Fruit fly (Drosophila melanogaster) whole organism, embryonic: ENCODE measurements around the gene CG11596.

Experiments
- CG10979 ChIP-seq: fragments of 200-800 bp; sonication (Bioruptor generic); optimal IDR thresholded peaks from 2 replicates; lab custom pipeline; 2018; ENCODE audit warnings: missing biosample characterization, mild to moderate bottlenecking, missing genetic modification characterization, moderate library complexity
- CG11504 ChIP-seq: fragments of 200-800 bp; sonication (Bioruptor generic); optimal IDR thresholded peaks from 3 replicates; lab custom pipeline; 2019; ENCODE audit warnings: missing biosample characterization, mild to moderate bottlenecking, missing genetic modification characterization, moderate library complexity
- CG12155 ChIP-seq: fragments of 200-800 bp; sonication (Bioruptor generic); optimal IDR thresholded peaks from 3 replicates; lab custom pipeline; 2016; ENCODE audit warnings: missing biosample characterization, missing genetic modification characterization
- CG12391 ChIP-seq: fragments of 200-800 bp; sonication (Bioruptor generic); optimal IDR thresholded peaks from 3 replicates; lab custom pipeline; 2018; ENCODE audit warnings: missing biosample characterization, mild to moderate bottlenecking, missing genetic modification characterization, moderate library complexity
- CG14667 ChIP-seq: fragments of 200-800 bp; sonication (Bioruptor generic); IDR thresholded peaks from 2 replicates; pipeline ENCODE4 v1.3.6; 2022; ENCODE audit warnings: missing biosample characterization, missing genetic modification characterization
- CG14710 ChIP-seq: fragments of 200-800 bp; sonication (Bioruptor generic); optimal IDR thresholded peaks from 3 replicates; lab custom pipeline; 2019; ENCODE audit warnings: missing biosample characterization, mild to moderate bottlenecking, missing genetic modification characterization, moderate library complexity
- CG15269 ChIP-seq: fragments of 200-800 bp; sonication (Bioruptor generic); optimal IDR thresholded peaks from 2 replicates; lab custom pipeline; 2018; ENCODE audit warnings: missing biosample characterization, mild to moderate bottlenecking, missing genetic modification characterization, moderate library complexity
- CG15696 ChIP-seq: fragments of 200-800 bp; sonication (Bioruptor generic); optimal IDR thresholded peaks from 2 replicates; lab custom pipeline; 2019; ENCODE audit warnings: missing biosample characterization, mild to moderate bottlenecking, missing genetic modification characterization, moderate library complexity
- CG17361 ChIP-seq: fragments of 200-800 bp; sonication (Bioruptor generic); IDR thresholded peaks from 3 replicates; pipeline ENCODE4 v1.3.6; 2022; ENCODE audit warnings: missing biosample characterization, missing genetic modification characterization
- CG2116 ChIP-seq: fragments of 200-800 bp; sonication (Bioruptor generic); optimal IDR thresholded peaks from 3 replicates; lab custom pipeline; 2018; ENCODE audit warnings: missing biosample characterization, mild to moderate bottlenecking, missing genetic modification characterization
- CG2889 ChIP-seq: fragments of 200-800 bp; sonication (Bioruptor generic); IDR thresholded peaks from 3 replicates; pipeline ENCODE4 v1.3.6; 2022; ENCODE audit warnings: missing biosample characterization, missing genetic modification characterization
- CG32772 ChIP-seq: fragments of 200-800 bp; sonication (Bioruptor generic); IDR thresholded peaks from 2 replicates; pipeline ENCODE4 v1.3.6; 2022; ENCODE audit warnings: missing biosample characterization, missing genetic modification characterization
- CG6272 ChIP-seq: fragments of 200-800 bp; sonication (Bioruptor generic); IDR thresholded peaks from 2 replicates; pipeline ENCODE4 v1.3.6; 2022; ENCODE audit warnings: missing biosample characterization, missing genetic modification characterization
- CG6791 ChIP-seq: fragments of 200-800 bp; sonication (Bioruptor generic); IDR thresholded peaks from 3 replicates; pipeline ENCODE4 v1.3.6; 2022; ENCODE audit warnings: missing biosample characterization, missing genetic modification characterization; ENCODE audit not compliant: partially characterized antibody
- CG6813 ChIP-seq: fragments of 200-800 bp; sonication (Bioruptor generic); optimal IDR thresholded peaks from 2 replicates; lab custom pipeline; 2017; ENCODE audit warnings: missing biosample characterization, missing genetic modification characterization, mild to moderate bottlenecking, moderate library complexity, missing genetic modification reagents
- CG7556 ChIP-seq: fragments of 200-800 bp; sonication (Bioruptor generic); optimal IDR thresholded peaks from 2 replicates; lab custom pipeline; 2017; ENCODE audit warnings: missing biosample characterization, mild to moderate bottlenecking, missing genetic modification characterization
- CG7786 ChIP-seq: fragments of 200-800 bp; sonication (Bioruptor generic); optimal IDR thresholded peaks from 2 replicates; lab custom pipeline; 2016; ENCODE audit warnings: missing biosample characterization, missing genetic modification characterization
- CG7963 ChIP-seq: fragments of 200-800 bp; sonication (Bioruptor generic); IDR thresholded peaks from 3 replicates; pipeline ENCODE4 v1.3.6; 2022; ENCODE audit warnings: missing biosample characterization, missing genetic modification characterization; ENCODE audit not compliant: partially characterized antibody
- Fer1 ChIP-seq: fragments of 200-800 bp; sonication (Bioruptor generic); optimal IDR thresholded peaks from 2 replicates; lab custom pipeline; 2017; ENCODE audit warnings: missing biosample characterization, mild to moderate bottlenecking, missing genetic modification characterization
- Fer3 ChIP-seq: fragments of 200-800 bp; sonication (Bioruptor generic); optimal IDR thresholded peaks from 2 replicates; lab custom pipeline; 2018; ENCODE audit warnings: missing biosample characterization, mild to moderate bottlenecking, missing genetic modification characterization, moderate library complexity
- HHEX ChIP-seq: fragments of 200-800 bp; sonication (Bioruptor generic); optimal IDR thresholded peaks from 3 replicates; lab custom pipeline; 2017; ENCODE audit warnings: missing biosample characterization, mild to moderate bottlenecking, missing genetic modification characterization, missing genetic modification reagents
- Lhr ChIP-seq: fragments of 200-800 bp; sonication (Bioruptor generic); optimal IDR thresholded peaks from 3 replicates; lab custom pipeline; 2017; ENCODE audit warnings: mild to moderate bottlenecking, missing biosample characterization, missing genetic modification reagents, missing genetic modification characterization
- Neu2 ChIP-seq: fragments of 200-800 bp; sonication (Bioruptor generic); optimal IDR thresholded peaks from 3 replicates; lab custom pipeline; 2016; ENCODE audit warnings: missing biosample characterization, missing genetic modification characterization, borderline replicate concordance
- Nf-YC ChIP-seq: fragments of 200-800 bp; optimal IDR thresholded peaks from 3 replicates; lab custom pipeline; 2019; ENCODE audit warnings: missing biosample characterization, mild to moderate bottlenecking, missing genetic modification characterization, moderate library complexity
- Opbp ChIP-seq: fragments of 200-800 bp; sonication (Bioruptor generic); IDR thresholded peaks from 3 replicates; pipeline ENCODE4 v1.3.6; 2022; ENCODE audit warnings: missing biosample characterization, missing genetic modification characterization; ENCODE audit not compliant: partially characterized antibody
- Scr ChIP-seq: fragments of 200-800 bp; sonication (Bioruptor generic); IDR thresholded peaks from 2 replicates; pipeline ENCODE4 v1.3.6; 2022; ENCODE audit warnings: missing biosample characterization, missing genetic modification characterization; ENCODE audit not compliant: partially characterized antibody
- Sin3A ChIP-seq: fragments of >200 bp; optimal IDR thresholded peaks from 2 replicates; lab custom pipeline; 2018
- Xbp1 ChIP-seq: fragments of 200-800 bp; sonication (Bioruptor generic); optimal IDR thresholded peaks from 3 replicates; lab custom pipeline; 2016; ENCODE audit warnings: missing biosample characterization, mild to moderate bottlenecking, missing genetic modification characterization
- ato ChIP-seq: fragments of 200-800 bp; sonication (Bioruptor generic); IDR thresholded peaks from 2 replicates; pipeline ENCODE4 v1.3.6; 2022; ENCODE audit warnings: missing biosample characterization, missing genetic modification characterization; ENCODE audit not compliant: partially characterized antibody
- bbx ChIP-seq: fragments of 200-800 bp; sonication (Bioruptor generic); IDR thresholded peaks from 2 replicates; pipeline ENCODE4 v1.3.6; 2022; ENCODE audit warnings: missing biosample characterization, missing genetic modification characterization; ENCODE audit not compliant: partially characterized antibody
- bigmax ChIP-seq: fragments of 200-800 bp; sonication (Bioruptor generic); optimal IDR thresholded peaks from 2 replicates; lab custom pipeline; 2018; ENCODE audit warnings: missing biosample characterization, mild to moderate bottlenecking, missing genetic modification characterization
- ci ChIP-seq: fragments of 200-800 bp; sonication (Bioruptor generic); IDR thresholded peaks from 3 replicates; pipeline ENCODE4 v1.3.6; 2022; ENCODE audit warnings: missing biosample characterization, missing genetic modification characterization
- dpn ChIP-seq, 2 experiments: fragments of 200-800 bp; sonication (Bioruptor generic); optimal IDR thresholded peaks; 3 replicates each; lab custom pipeline; 2016; ENCODE audit warnings: missing biosample characterization in 2 of 2, missing genetic modification characterization in 2 of 2
- gce ChIP-seq: fragments of 200-800 bp; sonication (Bioruptor generic); IDR thresholded peaks from 3 replicates; pipeline ENCODE4 v1.3.6; 2022; ENCODE audit warnings: missing biosample characterization, missing genetic modification characterization
- lov ChIP-seq, 2 experiments: fragments of 200-800 bp in 1 of 2; fragments of >200 bp in 1 of 2; sonication (Bioruptor generic) in 1 of 2; IDR thresholded peaks in 1 of 2; optimal IDR thresholded peaks in 1 of 2; 2 replicates in 1 of 2; 3 replicates in 1 of 2; pipeline versions ENCODE4 v1.3.6 to Lab custom; 2017 to 2022; ENCODE audit warnings: missing biosample characterization in 1 of 2, missing genetic modification characterization in 1 of 2
- mirr ChIP-seq: fragments of 200-800 bp; sonication (Bioruptor generic); optimal IDR thresholded peaks from 3 replicates; lab custom pipeline; 2018; ENCODE audit warnings: missing biosample characterization, mild to moderate bottlenecking, missing genetic modification characterization
- nau ChIP-seq: fragments of 200-800 bp; sonication (Bioruptor generic); optimal IDR thresholded peaks from 3 replicates; lab custom pipeline; 2017; ENCODE audit warnings: missing biosample characterization, mild to moderate bottlenecking, missing genetic modification characterization, missing genetic modification reagents
- nerfin-1 ChIP-seq: fragments of 200-800 bp; sonication (Bioruptor generic); optimal IDR thresholded peaks from 3 replicates; lab custom pipeline; 2019; ENCODE audit warnings: missing biosample characterization, mild to moderate bottlenecking, missing genetic modification characterization, moderate library complexity
- nmo ChIP-seq: fragments of 200-800 bp; sonication (Bioruptor generic); optimal IDR thresholded peaks from 2 replicates; lab custom pipeline; 2018; ENCODE audit warnings: missing biosample characterization, mild to moderate bottlenecking, missing genetic modification characterization, moderate library complexity
- phol ChIP-seq: fragments of 200-800 bp; sonication (Bioruptor generic); optimal IDR thresholded peaks from 3 replicates; lab custom pipeline; 2018; ENCODE audit warnings: missing biosample characterization, mild to moderate bottlenecking, missing genetic modification characterization, moderate library complexity
- pzg ChIP-seq: fragments of 200-800 bp; sonication (Bioruptor generic); optimal IDR thresholded peaks from 3 replicates; lab custom pipeline; 2018; ENCODE audit warnings: missing biosample characterization, mild to moderate bottlenecking, missing genetic modification characterization, moderate library complexity
- repo ChIP-seq: fragments of 200-800 bp; sonication (Bioruptor generic); optimal IDR thresholded peaks from 2 replicates; lab custom pipeline; 2016; ENCODE audit warnings: missing biosample characterization, missing genetic modification characterization
- shn ChIP-seq: fragments of 200-800 bp; sonication (Bioruptor generic); optimal IDR thresholded peaks from 3 replicates; lab custom pipeline; 2016; ENCODE audit warnings: missing biosample characterization, missing genetic modification characterization
- sim ChIP-seq: fragments of 200-800 bp; sonication (Bioruptor generic); IDR thresholded peaks from 2 replicates; pipeline ENCODE4 v1.3.6; 2022; ENCODE audit warnings: missing biosample characterization, missing genetic modification characterization
- ssp ChIP-seq: fragments of 200-800 bp; sonication (Bioruptor generic); IDR thresholded peaks from 2 replicates; pipeline ENCODE4 v1.3.6; 2022; ENCODE audit warnings: missing biosample characterization, missing genetic modification characterization
- stc ChIP-seq: fragments of 200-800 bp; sonication (Bioruptor generic); IDR thresholded peaks from 2 replicates; pipeline ENCODE4 v1.3.6; 2022; ENCODE audit warnings: missing biosample characterization, missing genetic modification characterization
- zfh1 ChIP-seq: fragments of 200-800 bp; sonication (Bioruptor generic); IDR thresholded peaks from 3 replicates; pipeline ENCODE4 v1.3.6; 2022; ENCODE audit warnings: missing biosample characterization, missing genetic modification characterization
- zfh2 ChIP-seq: fragments of 200-800 bp; sonication (Bioruptor generic); optimal IDR thresholded peaks from 2 replicates; lab custom pipeline; 2016; ENCODE audit warnings: missing biosample characterization, missing genetic modification characterization

The CG11596 gene

dm6 chrX:1889926-1890325, 37.6 kb upstream of the CG11596 start, which contains the start of the genes trr and mRpL16 (continued):
- TF ChIP-seq CG12391 (tag; lab: Kevin White, UChicago) (peak; percentile 72), CG32772 (GFP tag; lab: Robert Waterston, UW) (peak; percentile 41; the same call in 1 of the 2 replicates), Fer1 (peak; percentile 53), CG14710 (tag; lab: Kevin White, UChicago) (peak; percentile 77), CG10979 (peak; percentile 32), CG7786 (GFP tag; lab: Kevin White, UChicago) (peak; percentile 58), repo (peak; percentile 6), Lhr (GFP tag; lab: Kevin White, UChicago) (no peak), ato (GFP tag; lab: Robert Waterston, UW) (0 out of 2 replicates have a peak, but pooled peaks have one; percentile 45), ci (0 out of 3 replicates have a peak, but pooled peaks have one; percentile 43), zfh1 (GFP tag; lab: Robert Waterston, UW) (peak; percentile 43; the same call in 1 of the 3 replicates), CG2889 (GFP tag; lab: Robert Waterston, UW) (no peak), dpn (GFP tag; optimal IDR thresholded peaks at IDR 0.05; lab: Kevin White, UChicago) (peak; percentile 33 to 39), bigmax (GFP tag; lab: Kevin White, UChicago) (no peak), CG15696 (tag; lab: Kevin White, UChicago) (peak; percentile 44), stc (GFP tag; lab: Robert Waterston, UW) (no peak), bbx (GFP tag; lab: Robert Waterston, UW) (no peak; the same call in 1 of the 2 replicates), CG6272 (GFP tag; lab: Robert Waterston, UW) (peak; percentile 45; the same call in 1 of the 2 replicates), Sin3A (peak; percentile 97), nau (no peak), Neu2 (GFP tag; lab: Kevin White, UChicago) (no peak), ssp (GFP tag; lab: Robert Waterston, UW) (peak; percentile 88), CG6791 (GFP tag; lab: Robert Waterston, UW) (peak; percentile 60), CG6813 (GFP tag; lab: Kevin White, UChicago) (no peak), Opbp (GFP tag; lab: Robert Waterston, UW) (peak; percentile 52; the same call in 2 of the 3 replicates), shn (GFP tag; lab: Kevin White, UChicago) (peak; percentile 23), Xbp1 (GFP tag; lab: Kevin White, UChicago) (peak; percentile 20), nmo (GFP tag; lab: Kevin White, UChicago) (peak; percentile 75), HHEX (GFP tag; lab: Kevin White, UChicago) (no peak), CG12155 (GFP tag; lab: Kevin White, UChicago) (peak; percentile 24), CG2116 (GFP tag; lab: Kevin White, UChicago) (peak; percentile 93), mirr (GFP tag; lab: Kevin White, UChicago) (peak; percentile 40), CG7963 (GFP tag; lab: Robert Waterston, UW) (peak; percentile 40; the same call in 1 of the 3 replicates), gce (peak; percentile 21; the same call in 1 of the 3 replicates), CG14667 (GFP tag; lab: Robert Waterston, UW) (peak; percentile 31; the same call in 1 of the 2 replicates), phol (tag; lab: Kevin White, UChicago) (peak; percentile 83), Fer3 (tag; lab: Kevin White, UChicago) (no peak), sim (GFP tag; lab: Robert Waterston, UW) (no peak), zfh2 (GFP tag; lab: Kevin White, UChicago) (peak; percentile 65), pzg (GFP tag; lab: Kevin White, UChicago) (peak; percentile 88), lov (optimal IDR thresholded peaks at IDR 0.05; lab: Kevin White, UChicago) (no peak), lov (GFP tag; IDR thresholded peaks at IDR 0.05; lab: Robert Waterston, UW) (no peak), CG17361 (GFP tag; lab: Robert Waterston, UW) (no peak; the same call in 2 of the 3 replicates), Nf-YC (tag; lab: Kevin White, UChicago) (peak; percentile 45), CG15269 (tag; lab: Kevin White, UChicago) (no peak), nerfin-1 (tag; lab: Kevin White, UChicago) (peak; percentile 5), CG7556 (peak; percentile 4), CG11504 (peak; percentile 90), Scr (GFP tag; lab: Robert Waterston, UW) (peak; percentile 83)
